Worm (Caenorhabditis elegans): ENCODE results near the gene ttr-23.

DNA sequence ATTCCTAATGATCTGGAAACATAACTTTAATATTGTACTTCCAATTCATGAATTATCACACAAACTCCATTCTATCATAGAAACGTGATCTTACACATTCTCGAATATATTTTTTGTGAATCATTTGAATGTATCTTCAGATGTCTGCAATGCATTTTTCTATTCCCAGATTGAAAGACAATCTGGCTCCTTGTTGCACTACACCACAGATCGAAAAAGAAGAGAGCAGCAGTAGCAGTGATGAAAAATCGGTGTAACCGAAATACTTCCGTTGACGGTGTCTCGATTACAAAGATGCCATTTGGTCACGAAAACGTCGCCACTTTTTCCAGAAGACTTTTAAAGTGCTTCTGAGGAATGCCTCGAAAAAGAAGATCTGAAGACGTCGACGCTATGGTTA is 49.6 kb downstream of the ttr-23 start, which contains the start of gene degt-1:
- no peak for TF ChIP-seq flt-1 (GFP tag; IDR thresholded peaks at IDR 0.05)
- TF ChIP-seq ref-1 (GFP tag; conservative IDR thresholded peaks at IDR 0.05): no peak
- no peak for TF ChIP-seq ztf-23 (GFP tag; IDR thresholded peaks at IDR 0.05)
- TF ChIP-seq ztf-29 (GFP tag; IDR thresholded peaks at IDR 0.05): no peak
- TF ChIP-seq med-1 (GFP tag; optimal IDR thresholded peaks at IDR 0.05; ENCODE audit: insufficient read depth): no peak
- TF ChIP-seq klf-2 (GFP tag; conservative IDR thresholded peaks at IDR 0.05): no peak
- no peak for TF ChIP-seq cog-1 (tag; optimal IDR thresholded peaks at IDR 0.05)
- TF ChIP-seq tab-1 (GFP tag; IDR thresholded peaks at IDR 0.05): no peak
- TF ChIP-seq T22C8.4 (GFP tag; IDR thresholded peaks at IDR 0.05): no peak

All from whole organism, midembryonic.